Worm (Caenorhabditis elegans) whole organism, L4 larva: ENCODE results near the gene pot-1.

Experiments
- D1046.2 ChIP-seq: fragments of 200-800 bp; sonication (Bioruptor generic); IDR thresholded peaks from 2 replicates; pipeline ENCODE4 v1.3.6; 2022; ENCODE audit warnings: missing genetic modification characterization, missing compliant biosample characterization
- F10B5.3 ChIP-seq: sonication (generic microtip); optimal IDR thresholded peaks from 2 replicates; lab custom pipeline; 2016; ENCODE audit warnings: mild to moderate bottlenecking, missing genetic modification characterization, missing compliant biosample characterization
- F37D6.2 ChIP-seq: sonication (generic microtip); optimal IDR thresholded peaks from 2 replicates; lab custom pipeline; 2016; ENCODE audit warnings: mild to moderate bottlenecking, missing genetic modification characterization, missing compliant biosample characterization
- T20F7.1 ChIP-seq: fragments of 200-800 bp; sonication (Bioruptor generic); optimal IDR thresholded peaks from 2 replicates; lab custom pipeline; 2018; ENCODE audit warnings: mild to moderate bottlenecking, missing genetic modification characterization, missing compliant biosample characterization
- T26A8.4 ChIP-seq: fragments of 200-800 bp; sonication (Bioruptor generic); IDR thresholded peaks from 2 replicates; pipeline ENCODE4 v1.3.6; 2022; ENCODE audit warnings: missing genetic modification characterization, missing compliant biosample characterization
- Y105C5A.15 ChIP-seq: fragments of 200-800 bp; sonication (Bioruptor generic); IDR thresholded peaks from 2 replicates; pipeline ENCODE4 v1.3.6; 2022; ENCODE audit warnings: missing genetic modification characterization, missing compliant biosample characterization
- Y48G9A.11 ChIP-seq: fragments of 200-800 bp; sonication (Bioruptor generic); IDR thresholded peaks from 2 replicates; pipeline ENCODE4 v1.3.6; 2022; ENCODE audit warnings: missing genetic modification reagents, missing genetic modification characterization, missing compliant biosample characterization
- arid-1 ChIP-seq: fragments of 200-800 bp; sonication (Bioruptor generic); conservative IDR thresholded peaks from 2 replicates; pipeline ENCODE4 v1.3.6; 2022; ENCODE audit warnings: missing genetic modification reagents, missing genetic modification characterization, missing compliant biosample characterization
- ceh-20 ChIP-seq: fragments of 200-800 bp; sonication (Bioruptor generic); IDR thresholded peaks from 2 replicates; pipeline ENCODE4 v1.3.6; 2022; ENCODE audit warnings: missing genetic modification reagents, missing genetic modification characterization, missing compliant biosample characterization
- ceh-28 ChIP-seq: fragments of 150-350 bp; optimal IDR thresholded peaks from 2 replicates; lab custom pipeline; 2014; ENCODE audit warnings: missing biosample characterization, missing genetic modification reagents, missing genetic modification characterization
- ces-1 ChIP-seq: fragments of 150-350 bp; sonication (generic microtip); optimal IDR thresholded peaks from 4 replicates; lab custom pipeline; 2014; ENCODE audit warnings: missing biosample characterization, missing genetic modification reagents, missing genetic modification characterization
- cey-2 ChIP-seq: sonication (generic microtip); optimal IDR thresholded peaks from 3 replicates; lab custom pipeline; 2017; ENCODE audit warnings: missing genetic modification characterization, mild to moderate bottlenecking, missing compliant biosample characterization, antibody characterized with exemption, borderline replicate concordance; ENCODE audit not compliant: insufficient read depth
- ctbp-1 ChIP-seq: fragments of 200-800 bp; sonication (Bioruptor generic); IDR thresholded peaks from 2 replicates; pipeline ENCODE4 v1.3.6; 2022; ENCODE audit warnings: missing genetic modification reagents, missing genetic modification characterization, missing compliant biosample characterization
- daf-16 ChIP-seq, 3 experiments: sonication (generic microtip); optimal IDR thresholded peaks; 2 replicates each; lab custom pipeline; 2016 to 2017; ENCODE audit warnings: missing genetic modification characterization in 3 of 3, missing genetic modification reagents in 3 of 3, mild to moderate bottlenecking in 2 of 3, missing compliant biosample characterization in 2 of 3, missing biosample characterization in 1 of 3, moderate library complexity in 1 of 3
- daf-19 ChIP-seq: fragments of 200-800 bp; sonication (Bioruptor generic); conservative IDR thresholded peaks from 2 replicates; pipeline ENCODE4 v1.3.6; 2022; ENCODE audit warnings: missing genetic modification characterization, missing compliant biosample characterization
- daf-8 ChIP-seq: fragments of 200-800 bp; sonication (Bioruptor generic); IDR thresholded peaks from 2 replicates; pipeline ENCODE4 v1.3.6; 2022; ENCODE audit warnings: missing genetic modification characterization, missing compliant biosample characterization
- dmd-6 ChIP-seq: fragments of 200-800 bp; sonication (Bioruptor generic); IDR thresholded peaks from 2 replicates; pipeline ENCODE4 v1.3.6; 2022; ENCODE audit warnings: missing genetic modification reagents, missing genetic modification characterization, missing compliant biosample characterization
- dpl-1 ChIP-seq: fragments of 150-350 bp; optimal IDR thresholded peaks from 2 replicates; lab custom pipeline; 2014; ENCODE audit warnings: missing biosample characterization, missing genetic modification reagents, missing genetic modification characterization
- duxl-1 ChIP-seq: sonication (generic microtip); optimal IDR thresholded peaks from 2 replicates; lab custom pipeline; 2016; ENCODE audit warnings: mild to moderate bottlenecking, missing genetic modification characterization, moderate library complexity, missing compliant biosample characterization; ENCODE audit not compliant: poor library complexity
- dve-1 ChIP-seq: sonication (generic microtip); optimal IDR thresholded peaks from 2 replicates; lab custom pipeline; 2017; ENCODE audit warnings: antibody characterized with exemption, mild to moderate bottlenecking, missing genetic modification characterization, missing compliant biosample characterization; ENCODE audit not compliant: insufficient read depth
- fos-1 ChIP-seq: fragments of 150-350 bp; optimal IDR thresholded peaks from 2 replicates; lab custom pipeline; 2014; ENCODE audit warnings: missing biosample characterization, missing genetic modification characterization
- hlh-11 ChIP-seq: fragments of 200-800 bp; sonication (Bioruptor generic); optimal IDR thresholded peaks from 2 replicates; lab custom pipeline; 2018; ENCODE audit warnings: mild to moderate bottlenecking, missing genetic modification characterization, missing compliant biosample characterization
- hlh-30 ChIP-seq: sonication (generic microtip); optimal IDR thresholded peaks from 2 replicates; lab custom pipeline; 2017; ENCODE audit warnings: antibody characterized with exemption, mild to moderate bottlenecking, missing genetic modification characterization, missing compliant biosample characterization; ENCODE audit not compliant: insufficient read depth
- jun-1 ChIP-seq: fragments of 150-350 bp; optimal IDR thresholded peaks from 2 replicates; lab custom pipeline; 2014; ENCODE audit warnings: missing biosample characterization, missing genetic modification reagents, missing genetic modification characterization
- lin-1 ChIP-seq: fragments of 200-800 bp; sonication (Bioruptor generic); IDR thresholded peaks from 2 replicates; pipeline ENCODE4 v1.3.6; 2022; ENCODE audit warnings: missing genetic modification reagents, missing genetic modification characterization, missing compliant biosample characterization
- lin-13 ChIP-seq: fragments of 150-350 bp; optimal IDR thresholded peaks from 2 replicates; lab custom pipeline; 2014; ENCODE audit warnings: missing biosample characterization, missing genetic modification reagents, missing genetic modification characterization
- lin-38 ChIP-seq: fragments of 200-800 bp; sonication (Bioruptor generic); IDR thresholded peaks from 2 replicates; pipeline ENCODE4 v1.3.6; 2022; ENCODE audit warnings: missing genetic modification reagents, missing genetic modification characterization, missing compliant biosample characterization
- lin-39 ChIP-seq: fragments of 150-350 bp; optimal IDR thresholded peaks from 2 replicates; lab custom pipeline; 2014; ENCODE audit warnings: missing biosample characterization, missing genetic modification reagents, missing genetic modification characterization
- lsy-2 ChIP-seq, 2 experiments: fragments of 150-350 bp in 1 of 2; sonication (generic microtip) in 1 of 2; optimal IDR thresholded peaks; 2 replicates each; lab custom pipeline; 2014 to 2017; ENCODE audit warnings: missing biosample characterization in 2 of 2, missing genetic modification characterization in 2 of 2
- mdl-1 ChIP-seq, 2 experiments: fragments of 150-350 bp in 1 of 2; sonication (generic microtip) in 1 of 2; optimal IDR thresholded peaks; 2 replicates each; lab custom pipeline; 2014 to 2017; ENCODE audit warnings: missing biosample characterization in 2 of 2, missing genetic modification characterization in 2 of 2
- mep-1 ChIP-seq: fragments of 150-350 bp; sonication (generic microtip); optimal IDR thresholded peaks from 3 replicates; lab custom pipeline; 2014; ENCODE audit warnings: missing biosample characterization, missing genetic modification characterization
- mes-2 ChIP-seq: sonication (generic microtip); optimal IDR thresholded peaks from 2 replicates; lab custom pipeline; 2016; ENCODE audit warnings: missing genotype, mild to moderate bottlenecking, missing genetic modification characterization, missing compliant biosample characterization; ENCODE audit not compliant: poor library complexity, severe bottlenecking
- nhr-11 ChIP-seq: fragments of 150-350 bp; optimal IDR thresholded peaks from 2 replicates; lab custom pipeline; 2014; ENCODE audit warnings: missing biosample characterization, missing genetic modification characterization
- nhr-111 ChIP-seq: fragments of 200-800 bp; sonication (Bioruptor generic); optimal IDR thresholded peaks from 2 replicates; lab custom pipeline; 2018; ENCODE audit warnings: mild to moderate bottlenecking, missing genetic modification characterization, missing compliant biosample characterization
- nhr-25 ChIP-seq: sonication (generic microtip); optimal IDR thresholded peaks from 2 replicates; lab custom pipeline; 2017; ENCODE audit warnings: missing genetic modification characterization, mild to moderate bottlenecking, missing compliant biosample characterization, antibody characterized with exemption, moderate library complexity, borderline replicate concordance; ENCODE audit not compliant: insufficient read depth
- nhr-28 ChIP-seq: fragments of 150-350 bp; optimal IDR thresholded peaks from 2 replicates; lab custom pipeline; 2014; ENCODE audit warnings: missing biosample characterization, missing genetic modification characterization
- nhr-76 ChIP-seq: fragments of 150-350 bp; optimal IDR thresholded peaks from 2 replicates; lab custom pipeline; 2014; ENCODE audit warnings: missing biosample characterization, missing genetic modification characterization
- nhr-77 ChIP-seq: fragments of 150-350 bp; optimal IDR thresholded peaks from 2 replicates; lab custom pipeline; 2014; ENCODE audit warnings: missing biosample characterization, missing genetic modification characterization
- pha-4 ChIP-seq, 2 experiments: fragments of 150-350 bp in 1 of 2; fragments of 200-800 bp in 1 of 2; sonication (Bioruptor generic) in 1 of 2; IDR thresholded peaks in 1 of 2; optimal IDR thresholded peaks in 1 of 2; 2 replicates each; pipeline versions ENCODE4 v1.3.6 to Lab custom; 2014 to 2022; ENCODE audit warnings: missing genetic modification characterization in 2 of 2, missing genetic modification reagents in 2 of 2, missing biosample characterization in 1 of 2, missing compliant biosample characterization in 1 of 2
- php-3 ChIP-seq: fragments of 200-800 bp; sonication (Bioruptor generic); IDR thresholded peaks from 2 replicates; pipeline ENCODE4 v1.3.6; 2022; ENCODE audit warnings: missing genetic modification reagents, missing genetic modification characterization, missing compliant biosample characterization
- saeg-2 ChIP-seq: fragments of 200-800 bp; sonication (Bioruptor generic); IDR thresholded peaks from 2 replicates; pipeline ENCODE4 v1.3.6; 2022; ENCODE audit warnings: missing genetic modification reagents, missing genetic modification characterization, missing compliant biosample characterization
- unc-62 ChIP-seq, 3 experiments: fragments of 150-350 bp in 1 of 3; sonication (generic microtip); optimal IDR thresholded peaks in 2 of 3; peaks in 1 of 3; 1 replicate in 1 of 3; 2 replicates in 2 of 3; lab custom pipeline; 2014 to 2017; ENCODE audit warnings: missing biosample characterization in 3 of 3, missing genetic modification characterization in 3 of 3, missing genetic modification reagents in 3 of 3, missing genotype in 1 of 3
- zip-2 ChIP-seq: fragments of 150-350 bp; optimal IDR thresholded peaks from 2 replicates; lab custom pipeline; 2014; ENCODE audit warnings: missing biosample characterization, missing genetic modification characterization
- ztf-11 ChIP-seq: fragments of 150-350 bp; optimal IDR thresholded peaks from 2 replicates; lab custom pipeline; 2014; ENCODE audit warnings: missing biosample characterization, missing genetic modification characterization

Gene pot-1

DNA sequence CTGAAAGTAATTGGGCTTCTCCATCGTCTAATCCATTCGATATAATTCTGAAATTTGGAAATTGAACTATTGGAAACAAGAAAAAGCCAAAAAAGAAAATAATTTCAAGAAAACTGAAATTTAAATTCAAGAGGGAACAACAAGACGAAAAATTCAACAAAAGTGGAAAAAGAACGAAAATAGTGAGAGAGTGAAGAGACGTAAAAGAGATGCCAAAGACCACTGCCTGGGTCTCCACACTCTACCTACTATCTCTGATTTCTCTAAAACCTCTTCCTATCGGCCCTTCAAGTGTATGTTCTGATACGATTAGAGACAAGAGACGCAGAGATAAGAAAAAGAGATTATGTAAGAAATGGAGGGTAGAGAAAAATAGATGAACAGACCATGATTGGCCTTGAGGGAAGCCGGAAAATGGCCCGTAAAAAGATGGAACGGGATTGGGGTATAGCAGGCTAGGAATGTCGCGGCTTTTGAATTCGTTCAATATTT, 20.3 kb upstream of the pot-1 start, which contains the start of gene ogt-1 (continued):
- TF ChIP-seq ctbp-1 (GFP tag; lab: Robert Waterston, UW) = peak; percentile 84
- peak; percentile 57 for TF ChIP-seq arid-1 (GFP tag; lab: Robert Waterston, UW)
- no peak for TF ChIP-seq Y48G9A.11
- TF ChIP-seq pha-4 (GFP tag; IDR thresholded peaks at IDR 0.05; lab: Robert Waterston, UW) = peak; percentile 65; the same call in 1 of the 2 replicates
- peak; percentile 91 for TF ChIP-seq pha-4 (tag; optimal IDR thresholded peaks at IDR 0.05; lab: Kevin White, UChicago)
- TF ChIP-seq nhr-77 (tag; lab: Kevin White, UChicago) = peak; percentile 17
- TF ChIP-seq lin-39 (tag; lab: Kevin White, UChicago) = no peak
- TF ChIP-seq fos-1 = no peak
- no peak for TF ChIP-seq ztf-11 (tag; lab: Kevin White, UChicago)
- peak; percentile 35 for TF ChIP-seq nhr-25 (tag; lab: Kevin White, UChicago)
- 0 out of 2 replicates have a peak, but pooled peaks have one; percentile 37 for TF ChIP-seq saeg-2 (GFP tag; lab: Robert Waterston, UW)
- TF ChIP-seq lin-13 (GFP tag; lab: Kevin White, UChicago) = peak; percentile 28
- peak in 1 of 2 experiments; percentile 24 for TF ChIP-seq daf-16 (GFP tag; optimal IDR thresholded peaks at IDR 0.05; lab: Kevin White, UChicago)
- peak; percentile 82 for TF ChIP-seq daf-16 (tag; optimal IDR thresholded peaks at IDR 0.05; lab: Kevin White, UChicago)
- peak; percentile 75 to 92 for TF ChIP-seq lsy-2 (tag; optimal IDR thresholded peaks at IDR 0.05; lab: Kevin White, UChicago)
- TF ChIP-seq jun-1 = peak; percentile 65
- TF ChIP-seq dpl-1 = peak; percentile 61
- TF ChIP-seq daf-8 (GFP tag; lab: Robert Waterston, UW) = no peak
- TF ChIP-seq daf-19 (GFP tag; lab: Robert Waterston, UW) = 0 out of 2 replicates have a peak, but pooled peaks have one; percentile 34
- peak; percentile 79 for TF ChIP-seq dmd-6 (GFP tag; lab: Robert Waterston, UW)
- peak; percentile 89 for TF ChIP-seq dve-1 (tag; lab: Kevin White, UChicago)
- peak; percentile 88 for TF ChIP-seq hlh-30 (tag; lab: Kevin White, UChicago)
- peak; percentile 31; the same call in 1 of the 2 replicates for TF ChIP-seq lin-1
- TF ChIP-seq php-3 = 0 out of 2 replicates have a peak, but pooled peaks have one; percentile 36
- peak; percentile 89 for TF ChIP-seq hlh-11
- TF ChIP-seq cey-2 = peak; percentile 43
- TF ChIP-seq D1046.2 = no peak
- peak; percentile 25 for TF ChIP-seq nhr-76 (tag; lab: Kevin White, UChicago)
- peak; percentile 32 for TF ChIP-seq F10B5.3 (tag; lab: Kevin White, UChicago)
- TF ChIP-seq nhr-11 (tag; lab: Kevin White, UChicago) = peak; percentile 47
- TF ChIP-seq nhr-111 (GFP tag; lab: Kevin White, UChicago) = no peak
- TF ChIP-seq zip-2 (tag; lab: Kevin White, UChicago) = no peak
- TF ChIP-seq lin-38 (GFP tag; lab: Robert Waterston, UW) = peak; percentile 64
- TF ChIP-seq T26A8.4 = peak; percentile 80
- peak; percentile 87 to 88 for TF ChIP-seq mdl-1 (tag; optimal IDR thresholded peaks at IDR 0.05; lab: Kevin White, UChicago)
- TF ChIP-seq F37D6.2 (tag; lab: Kevin White, UChicago) = peak; percentile 40
- peak; percentile 80 for TF ChIP-seq duxl-1 (tag; lab: Kevin White, UChicago)
- no peak for TF ChIP-seq Y105C5A.15
- TF ChIP-seq ceh-28 = peak; percentile 32
- TF ChIP-seq T20F7.1 (GFP tag; lab: Kevin White, UChicago) = peak; percentile 74
- peak; percentile 65 for TF ChIP-seq nhr-28 (tag; lab: Kevin White, UChicago)
- TF ChIP-seq ceh-20 (GFP tag; lab: Robert Waterston, UW) = peak; percentile 54; the same call in 1 of the 2 replicates
- peak; percentile 88 for TF ChIP-seq mep-1 (tag; lab: Kevin White, UChicago)
- peak; percentile 81 for TF ChIP-seq mes-2 (tag; lab: Kevin White, UChicago)
- peak; percentile 58 for TF ChIP-seq ces-1 (GFP tag; lab: Kevin White, UChicago)
- peak in 1 of 2 experiments; percentile 99 for TF ChIP-seq unc-62 (GFP tag; optimal IDR thresholded peaks at IDR 0.05 in 1 of 2; lab: Kevin White, UChicago)
- TF ChIP-seq unc-62 (tag; optimal IDR thresholded peaks at IDR 0.05; lab: Kevin White, UChicago) = no peak
